Fruit fly (Drosophila melanogaster) whole organism, embryonic: ENCODE measurements around the gene WDR79.
A peak's percentile ranks its signal among the peaks of the same experiment; 100 is the strongest.

Experiments
- Adf1 ChIP-seq: fragments of 200-800 bp; sonication (Bioruptor generic); IDR thresholded peaks from 2 replicates; pipeline ENCODE4 v1.3.6; 2022; ENCODE audit warnings: missing biosample characterization, missing genetic modification characterization
- Atf-2 ChIP-seq: fragments of 200-800 bp; sonication (Bioruptor generic); optimal IDR thresholded peaks from 2 replicates; lab custom pipeline; 2016; ENCODE audit warnings: missing biosample characterization, missing genetic modification characterization
- BtbVII ChIP-seq: fragments of 200-800 bp; sonication (Bioruptor generic); optimal IDR thresholded peaks from 3 replicates; lab custom pipeline; 2017; ENCODE audit warnings: missing biosample characterization, mild to moderate bottlenecking, missing genetic modification characterization
- CG12236 ChIP-seq: fragments of 200-800 bp; sonication (Bioruptor generic); optimal IDR thresholded peaks from 2 replicates; lab custom pipeline; 2016; ENCODE audit warnings: missing biosample characterization, missing genetic modification characterization
- CG14860 ChIP-seq: fragments of 200-800 bp; sonication (Bioruptor generic); IDR thresholded peaks from 3 replicates; pipeline ENCODE4 v1.3.6; 2022; ENCODE audit warnings: missing biosample characterization, missing genetic modification characterization; ENCODE audit not compliant: partially characterized antibody
- CG18599 ChIP-seq: fragments of 200-800 bp; sonication (Bioruptor generic); optimal IDR thresholded peaks from 3 replicates; lab custom pipeline; 2017; ENCODE audit warnings: missing biosample characterization, missing genetic modification characterization, mild to moderate bottlenecking, moderate library complexity, missing genetic modification reagents
- CG42726 ChIP-seq: fragments of 200-800 bp; sonication (Bioruptor generic); IDR thresholded peaks from 2 replicates; pipeline ENCODE4 v1.3.6; 2022; ENCODE audit warnings: missing biosample characterization, missing genetic modification characterization; ENCODE audit not compliant: partially characterized antibody
- CG4424 ChIP-seq: fragments of 200-800 bp; sonication (Bioruptor generic); optimal IDR thresholded peaks from 3 replicates; lab custom pipeline; 2016; ENCODE audit warnings: missing biosample characterization, missing genetic modification characterization
- CG6254 ChIP-seq: fragments of 200-800 bp; sonication (Bioruptor generic); optimal IDR thresholded peaks from 3 replicates; lab custom pipeline; 2017; ENCODE audit warnings: mild to moderate bottlenecking, missing biosample characterization, missing genetic modification reagents, missing genetic modification characterization
- CG6813 ChIP-seq: fragments of 200-800 bp; sonication (Bioruptor generic); optimal IDR thresholded peaks from 2 replicates; lab custom pipeline; 2017; ENCODE audit warnings: missing biosample characterization, missing genetic modification characterization, mild to moderate bottlenecking, moderate library complexity, missing genetic modification reagents
- CG7271 ChIP-seq: fragments of 200-800 bp; sonication (Bioruptor generic); optimal IDR thresholded peaks from 2 replicates; lab custom pipeline; 2018; ENCODE audit warnings: missing biosample characterization, mild to moderate bottlenecking, missing genetic modification characterization, moderate library complexity
- CG7372 ChIP-seq: fragments of 200-800 bp; sonication (Bioruptor generic); IDR thresholded peaks from 2 replicates; pipeline ENCODE4 v1.3.6; 2022; ENCODE audit warnings: missing biosample characterization, missing genetic modification characterization
- CG8359 ChIP-seq: fragments of 200-800 bp; sonication (Bioruptor generic); optimal IDR thresholded peaks from 2 replicates; lab custom pipeline; 2017; ENCODE audit warnings: missing biosample characterization, mild to moderate bottlenecking, missing genetic modification characterization, borderline replicate concordance
- CG8388 ChIP-seq: fragments of 200-800 bp; sonication (Bioruptor generic); optimal IDR thresholded peaks from 2 replicates; lab custom pipeline; 2019; ENCODE audit warnings: missing biosample characterization, mild to moderate bottlenecking, missing genetic modification characterization, moderate library complexity
- D ChIP-seq, 2 experiments: fragments of 200-800 bp in 1 of 2; fragments of >200 bp in 1 of 2; sonication (Bioruptor generic) in 1 of 2; optimal IDR thresholded peaks; 2 replicates in 1 of 2; 3 replicates in 1 of 2; lab custom pipeline; 2017; ENCODE audit warnings: mild to moderate bottlenecking in 1 of 2, missing biosample characterization in 1 of 2, missing genetic modification characterization in 1 of 2, missing genetic modification reagents in 1 of 2
- ERR ChIP-seq: fragments of 200-800 bp; sonication (Bioruptor generic); optimal IDR thresholded peaks from 2 replicates; lab custom pipeline; 2016; ENCODE audit warnings: missing biosample characterization, missing genetic modification characterization
- Elba2 ChIP-seq: fragments of 200-800 bp; sonication (Bioruptor generic); optimal IDR thresholded peaks from 3 replicates; lab custom pipeline; 2016; ENCODE audit warnings: missing biosample characterization, missing genetic modification characterization
- GATAe ChIP-seq: fragments of 200-800 bp; sonication (Bioruptor generic); conservative IDR thresholded peaks from 2 replicates; pipeline ENCODE4 v1.3.6; 2022; ENCODE audit warnings: missing biosample characterization, missing genetic modification characterization
- HmgD ChIP-seq: fragments of 200-800 bp; sonication (Bioruptor generic); optimal IDR thresholded peaks from 3 replicates; lab custom pipeline; 2016; ENCODE audit warnings: missing biosample characterization, missing genetic modification characterization
- Hr78 ChIP-seq, 2 experiments: fragments of 200-800 bp in 1 of 2; fragments of >200 bp in 1 of 2; sonication (Bioruptor generic) in 1 of 2; optimal IDR thresholded peaks; 2 replicates each; lab custom pipeline; 2017 to 2019; ENCODE audit warnings: missing biosample characterization in 2 of 2, missing genetic modification characterization in 2 of 2, mild to moderate bottlenecking in 1 of 2, moderate library complexity in 1 of 2
- Hsf ChIP-seq: fragments of 200-800 bp; sonication (Bioruptor generic); optimal IDR thresholded peaks from 3 replicates; lab custom pipeline; 2016; ENCODE audit warnings: missing biosample characterization, missing genetic modification characterization
- Jarid2 ChIP-seq: fragments of 200-800 bp; sonication (Bioruptor generic); optimal IDR thresholded peaks from 3 replicates; lab custom pipeline; 2017; ENCODE audit warnings: mild to moderate bottlenecking, missing biosample characterization, missing genetic modification reagents, missing genetic modification characterization
- Max ChIP-seq: fragments of 200-800 bp; sonication (Bioruptor generic); optimal IDR thresholded peaks from 2 replicates; lab custom pipeline; 2016; ENCODE audit warnings: missing biosample characterization, mild to moderate bottlenecking, missing genetic modification characterization
- Med ChIP-seq: fragments of 200-800 bp; sonication (Bioruptor generic); peaks from one replicate; lab custom pipeline; 2016; ENCODE audit warnings: missing biosample characterization, missing genetic modification characterization, mild to moderate bottlenecking, inconsistent platforms, moderate library complexity
- Opbp ChIP-seq: fragments of 200-800 bp; sonication (Bioruptor generic); IDR thresholded peaks from 3 replicates; pipeline ENCODE4 v1.3.6; 2022; ENCODE audit warnings: missing biosample characterization, missing genetic modification characterization; ENCODE audit not compliant: partially characterized antibody
- Ssrp ChIP-seq: fragments of 200-800 bp; sonication (Bioruptor generic); optimal IDR thresholded peaks from 2 replicates; lab custom pipeline; 2018; ENCODE audit warnings: missing biosample characterization, mild to moderate bottlenecking, missing genetic modification characterization, moderate library complexity
- Trl ChIP-seq, 3 experiments: fragments of >200 bp in 2 of 3; fragments of 200-800 bp in 1 of 3; sonication (Bioruptor generic) in 1 of 3; optimal IDR thresholded peaks; 2 replicates in 1 of 3; 3 replicates in 2 of 3; lab custom pipeline; 2016 to 2017; ENCODE audit warnings: missing biosample characterization in 1 of 3, missing genetic modification characterization in 1 of 3
- Vsx1 ChIP-seq: fragments of 200-800 bp; sonication (Bioruptor generic); optimal IDR thresholded peaks from 2 replicates; lab custom pipeline; 2017; ENCODE audit warnings: missing biosample characterization, mild to moderate bottlenecking, missing genetic modification characterization, missing genetic modification reagents
- abd-A ChIP-seq: fragments of 200-800 bp; sonication (Bioruptor generic); optimal IDR thresholded peaks from 3 replicates; lab custom pipeline; 2019; ENCODE audit warnings: missing biosample characterization, mild to moderate bottlenecking, missing genetic modification characterization, moderate library complexity
- bigmax ChIP-seq: fragments of 200-800 bp; sonication (Bioruptor generic); optimal IDR thresholded peaks from 2 replicates; lab custom pipeline; 2018; ENCODE audit warnings: missing biosample characterization, mild to moderate bottlenecking, missing genetic modification characterization
- croc ChIP-seq: fragments of 200-800 bp; sonication (Bioruptor generic); conservative IDR thresholded peaks from 3 replicates; pipeline ENCODE4 v1.3.6; 2022; ENCODE audit warnings: missing biosample characterization, missing genetic modification characterization
- ewg ChIP-seq: fragments of 200-800 bp; sonication (Bioruptor generic); optimal IDR thresholded peaks from 3 replicates; lab custom pipeline; 2017; ENCODE audit warnings: mild to moderate bottlenecking, missing biosample characterization, missing genetic modification reagents, missing genetic modification characterization
- h ChIP-seq: fragments of >200 bp; optimal IDR thresholded peaks from 2 replicates; lab custom pipeline; 2017
- her ChIP-seq: fragments of 200-800 bp; sonication (Bioruptor generic); optimal IDR thresholded peaks from 2 replicates; lab custom pipeline; 2016; ENCODE audit warnings: missing biosample characterization, missing genetic modification characterization
- klu ChIP-seq: fragments of 200-800 bp; sonication (Bioruptor generic); IDR thresholded peaks from 2 replicates; pipeline ENCODE4 v1.3.6; 2022; ENCODE audit warnings: missing biosample characterization, missing genetic modification characterization
- luna ChIP-seq: fragments of 200-800 bp; sonication (Bioruptor generic); optimal IDR thresholded peaks from 2 replicates; lab custom pipeline; 2016; ENCODE audit warnings: missing biosample characterization, missing genetic modification characterization
- onecut ChIP-seq: fragments of 200-800 bp; sonication (Bioruptor generic); IDR thresholded peaks from 2 replicates; pipeline ENCODE4 v1.3.6; 2022; ENCODE audit warnings: missing biosample characterization, missing genetic modification characterization
- org-1 ChIP-seq: fragments of 200-800 bp; sonication (Bioruptor generic); optimal IDR thresholded peaks from 2 replicates; lab custom pipeline; 2017; ENCODE audit warnings: missing biosample characterization, missing genetic modification characterization
- phol ChIP-seq: fragments of 200-800 bp; sonication (Bioruptor generic); optimal IDR thresholded peaks from 3 replicates; lab custom pipeline; 2018; ENCODE audit warnings: missing biosample characterization, mild to moderate bottlenecking, missing genetic modification characterization, moderate library complexity
- ranshi ChIP-seq: fragments of 200-800 bp; sonication (Bioruptor generic); IDR thresholded peaks from 2 replicates; pipeline ENCODE4 v1.3.6; 2022; ENCODE audit warnings: missing biosample characterization, missing genetic modification characterization
- schlank ChIP-seq: fragments of 200-800 bp; sonication (Bioruptor generic); optimal IDR thresholded peaks from 2 replicates; lab custom pipeline; 2018; ENCODE audit warnings: missing biosample characterization, mild to moderate bottlenecking, missing genetic modification characterization
- sens ChIP-seq: fragments of 200-800 bp; sonication (Bioruptor generic); peaks from one replicate; lab custom pipeline; 2016; ENCODE audit warnings: missing biosample characterization, missing genetic modification characterization
- tap ChIP-seq: fragments of 200-800 bp; optimal IDR thresholded peaks from 3 replicates; lab custom pipeline; 2019; ENCODE audit warnings: missing biosample characterization, mild to moderate bottlenecking, missing genetic modification characterization, moderate library complexity
- ttk ChIP-seq: fragments of 200-800 bp; sonication (Bioruptor generic); IDR thresholded peaks from 2 replicates; pipeline ENCODE4 v2.1.2; 2022; ENCODE audit warnings: missing biosample characterization, missing genetic modification characterization
- tup ChIP-seq: fragments of 200-800 bp; sonication (Bioruptor generic); optimal IDR thresholded peaks from 2 replicates; lab custom pipeline; 2016; ENCODE audit warnings: missing biosample characterization, mild to moderate bottlenecking, missing genetic modification characterization, moderate library complexity
- unpg ChIP-seq: fragments of 200-800 bp; sonication (Bioruptor generic); optimal IDR thresholded peaks from 3 replicates; lab custom pipeline; 2018; ENCODE audit warnings: missing biosample characterization, mild to moderate bottlenecking, missing genetic modification characterization, moderate library complexity
- vvl ChIP-seq: fragments of 200-800 bp; sonication (Bioruptor generic); IDR thresholded peaks from 2 replicates; pipeline ENCODE4 v1.3.6; 2022; ENCODE audit warnings: missing biosample characterization, missing genetic modification characterization

WDR79 gene

DNA sequence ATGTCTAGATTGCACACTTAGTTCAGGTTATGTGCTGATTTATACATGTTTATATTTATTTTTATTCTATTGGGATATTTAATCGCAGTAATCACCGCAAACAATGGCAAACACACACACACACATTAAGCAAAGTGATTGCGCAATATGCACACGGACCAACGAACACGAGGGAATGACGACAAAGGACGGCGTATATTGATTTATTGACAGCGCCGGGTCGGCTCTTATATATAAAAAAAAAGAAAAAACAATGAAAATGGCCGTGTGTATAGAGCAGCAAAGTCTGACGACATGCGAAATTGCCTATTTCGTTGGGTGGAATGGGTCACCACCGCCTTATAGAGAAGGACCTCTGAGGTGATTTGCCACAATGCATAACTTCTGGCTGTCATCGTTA, 16.8 kb downstream of the WDR79 start:
- TF ChIP-seq onecut (GFP tag; lab: Robert Waterston, UW): peak; percentile 89
- no peak for TF ChIP-seq phol (tag; lab: Kevin White, UChicago)
- peak; percentile 33 for TF ChIP-seq abd-A (tag; lab: Kevin White, UChicago)
- TF ChIP-seq, all 482 proteins: peak for 2

DNA sequence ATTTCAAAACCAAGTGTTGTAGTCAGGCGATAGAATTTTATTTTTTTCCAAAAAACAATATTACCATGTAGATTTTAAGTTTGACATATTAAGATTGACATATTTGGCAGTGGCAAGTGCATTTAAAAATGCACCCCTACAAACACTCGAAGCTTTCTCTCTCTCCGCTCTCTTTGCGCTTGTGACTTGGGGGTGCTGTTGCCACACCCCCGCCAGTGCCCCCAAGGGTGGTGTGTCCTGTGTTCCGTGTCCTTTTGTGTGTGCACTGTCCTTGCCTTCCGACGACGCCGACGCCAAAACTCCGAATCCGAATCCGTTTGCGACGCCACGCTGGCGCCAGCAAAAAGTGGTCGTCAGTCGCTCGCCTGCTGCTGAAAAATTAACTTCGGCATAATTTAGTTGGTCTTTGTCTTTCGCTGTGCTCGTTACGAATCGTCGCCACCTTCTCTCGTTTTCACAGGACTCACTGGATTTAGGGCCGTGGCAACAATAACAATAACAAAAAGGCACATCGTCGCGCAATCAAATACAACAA, 18.2 kb downstream of the WDR79 start:
- TF ChIP-seq sens (GFP tag; lab: Kevin White, UChicago) (peak; percentile 8), CG4424 (GFP tag; lab: Kevin White, UChicago) (no peak), CG7372 (no peak), CG18599 (GFP tag; lab: Kevin White, UChicago) (peak; percentile 33), Jarid2 (GFP tag; lab: Kevin White, UChicago) (peak; percentile 38), tap (tag; lab: Kevin White, UChicago) (no peak), ranshi (GFP tag; lab: Robert Waterston, UW) (no peak), her (GFP tag; lab: Kevin White, UChicago) (no peak), klu (no peak), Atf-2 (no peak), abd-A (tag; lab: Kevin White, UChicago) (peak; percentile 28), Opbp (GFP tag; lab: Robert Waterston, UW) (no peak), GATAe (GFP tag; lab: Robert Waterston, UW) (no peak), Elba2 (no peak), Ssrp (tag; lab: Kevin White, UChicago) (no peak), vvl (no peak), CG7271 (tag; lab: Kevin White, UChicago) (no peak), Max (GFP tag; lab: Kevin White, UChicago) (no peak), CG14860 (GFP tag; lab: Robert Waterston, UW) (no peak), Med (GFP tag; lab: Kevin White, UChicago) (peak; percentile 73), CG12236 (GFP tag; lab: Kevin White, UChicago) (no peak), ERR (GFP tag; lab: Kevin White, UChicago) (no peak), CG8359 (no peak), unpg (no peak), ttk (no peak), Adf1 (GFP tag; lab: Robert Waterston, UW) (peak; percentile 47; the same call in 1 of the 2 replicates), bigmax (GFP tag; lab: Kevin White, UChicago) (no peak), croc (no peak), Hr78 (GFP tag; optimal IDR thresholded peaks at IDR 0.05; lab: Kevin White, UChicago) (no peak), HmgD (GFP tag; lab: Kevin White, UChicago) (no peak), CG42726 (GFP tag; lab: Robert Waterston, UW) (0 out of 2 replicates have a peak, but pooled peaks have one; percentile 9), ewg (GFP tag; lab: Kevin White, UChicago) (peak; percentile 79), CG8388 (GFP tag; lab: Kevin White, UChicago) (no peak), CG6254 (GFP tag; lab: Kevin White, UChicago) (no peak), org-1 (GFP tag; lab: Kevin White, UChicago) (no peak), Trl (optimal IDR thresholded peaks at IDR 0.05; lab: Kevin White, UChicago) (peak; percentile 32 to 56), Trl (GFP tag; optimal IDR thresholded peaks at IDR 0.05; lab: Kevin White, UChicago) (no peak), BtbVII (GFP tag; lab: Kevin White, UChicago) (no peak), tup (no peak), D (optimal IDR thresholded peaks at IDR 0.05; lab: Kevin White, UChicago) (no peak), D (GFP tag; optimal IDR thresholded peaks at IDR 0.05; lab: Kevin White, UChicago) (no peak), h (lab: Kevin White, UChicago) (no peak), Hsf (GFP tag; lab: Kevin White, UChicago) (no peak), schlank (no peak), CG6813 (GFP tag; lab: Kevin White, UChicago) (no peak), luna (no peak), Vsx1 (GFP tag; lab: Kevin White, UChicago) (no peak)
